Worm (Caenorhabditis elegans) whole organism, young adult: ENCODE data around the gene col-126.
"Not testable (repeated sequence)": the region's sequence is repeated elsewhere in the genome, so short reads cannot be mapped to it uniquely, and the experiment has no call there.

ENCODE experiments used
- B0261.1 ChIP-seq: sonication (generic microtip); optimal IDR thresholded peaks from 2 replicates; lab custom pipeline; 2016; ENCODE audit warnings: mild to moderate bottlenecking, missing genetic modification characterization, moderate library complexity, missing compliant biosample characterization
- C06A6.2 ChIP-seq: fragments of 200-800 bp; sonication (Bioruptor generic); conservative IDR thresholded peaks from 2 replicates; pipeline ENCODE4 v1.3.6; 2022; ENCODE audit warnings: missing genetic modification characterization, missing compliant biosample characterization
- D2030.7 ChIP-seq: fragments of 200-800 bp; sonication (Bioruptor generic); IDR thresholded peaks from 2 replicates; pipeline ENCODE4 v1.3.6; 2022; ENCODE audit warnings: missing genetic modification reagents, missing genetic modification characterization, missing compliant biosample characterization
- F10E7.11 ChIP-seq: sonication (generic microtip); optimal IDR thresholded peaks from 2 replicates; lab custom pipeline; 2017; ENCODE audit warnings: mild to moderate bottlenecking, missing genetic modification characterization, moderate library complexity, missing compliant biosample characterization
- F22D6.2 ChIP-seq: sonication (generic microtip); optimal IDR thresholded peaks from 2 replicates; lab custom pipeline; 2016; ENCODE audit warnings: mild to moderate bottlenecking, missing genetic modification characterization, missing compliant biosample characterization
- F23B12.7 ChIP-seq: sonication (generic microtip); optimal IDR thresholded peaks from 2 replicates; lab custom pipeline; 2017; ENCODE audit warnings: missing genetic modification characterization, mild to moderate bottlenecking, missing compliant biosample characterization, antibody characterized with exemption, moderate library complexity; ENCODE audit not compliant: insufficient read depth
- F49E8.2 ChIP-seq: sonication (generic microtip); optimal IDR thresholded peaks from 3 replicates; lab custom pipeline; 2017; ENCODE audit warnings: missing genetic modification characterization, mild to moderate bottlenecking, missing compliant biosample characterization, antibody characterized with exemption, moderate library complexity; ENCODE audit not compliant: insufficient read depth
- F57C9.4 ChIP-seq: sonication (generic microtip); optimal IDR thresholded peaks from 2 replicates; lab custom pipeline; 2017; ENCODE audit warnings: mild to moderate bottlenecking, missing genetic modification characterization, missing compliant biosample characterization
- T26A5.8 ChIP-seq: sonication (generic microtip); optimal IDR thresholded peaks from 2 replicates; lab custom pipeline; 2016; ENCODE audit warnings: missing genetic modification characterization, missing compliant biosample characterization
- aptf-2 ChIP-seq: fragments of 200-800 bp; sonication (Bioruptor generic); conservative IDR thresholded peaks from 2 replicates; pipeline ENCODE4 v1.3.6; 2022; ENCODE audit warnings: missing genetic modification reagents, missing genetic modification characterization, missing compliant biosample characterization
- attf-3 ChIP-seq: fragments of 200-800 bp; sonication (Bioruptor generic); conservative IDR thresholded peaks from 2 replicates; pipeline ENCODE4 v1.3.6; 2022; ENCODE audit warnings: missing genetic modification reagents, missing genetic modification characterization, missing compliant biosample characterization
- ccch-3 ChIP-seq: fragments of 200-800 bp; sonication (Bioruptor generic); optimal IDR thresholded peaks from 2 replicates; lab custom pipeline; 2018; ENCODE audit warnings: mild to moderate bottlenecking, missing genetic modification characterization, missing compliant biosample characterization
- ceh-58 ChIP-seq: fragments of 200-800 bp; sonication (Bioruptor generic); IDR thresholded peaks from 2 replicates; pipeline ENCODE4 v1.3.6; 2022; ENCODE audit warnings: missing genetic modification characterization, missing compliant biosample characterization
- ceh-79 ChIP-seq: sonication (generic microtip); optimal IDR thresholded peaks from 2 replicates; lab custom pipeline; 2017; ENCODE audit warnings: mild to moderate bottlenecking, missing genetic modification characterization, missing compliant biosample characterization
- dox-1 ChIP-seq: fragments of 200-800 bp; sonication (Bioruptor generic); IDR thresholded peaks from 2 replicates; pipeline ENCODE4 v1.3.6; 2022; ENCODE audit warnings: missing genetic modification reagents, missing genetic modification characterization, missing compliant biosample characterization
- efl-1 ChIP-seq: fragments of 150-350 bp; optimal IDR thresholded peaks from 2 replicates; lab custom pipeline; 2014; ENCODE audit warnings: missing biosample characterization, missing genetic modification reagents, missing genetic modification characterization
- egl-18 ChIP-seq: fragments of 200-800 bp; sonication (Bioruptor generic); IDR thresholded peaks from 2 replicates; pipeline ENCODE4 v1.3.6; 2022; ENCODE audit warnings: missing genetic modification reagents, missing genetic modification characterization, missing compliant biosample characterization
- ets-4 ChIP-seq: fragments of 200-800 bp; sonication (Bioruptor generic); optimal IDR thresholded peaks from 2 replicates; lab custom pipeline; 2018; ENCODE audit warnings: mild to moderate bottlenecking, missing genetic modification characterization, missing compliant biosample characterization
- fkh-3 ChIP-seq: sonication (generic microtip); optimal IDR thresholded peaks from 2 replicates; lab custom pipeline; 2016; ENCODE audit warnings: mild to moderate bottlenecking, missing genetic modification characterization, missing compliant biosample characterization
- gei-17 ChIP-seq: fragments of 200-800 bp; sonication (Bioruptor generic); optimal IDR thresholded peaks from 2 replicates; lab custom pipeline; 2018; ENCODE audit warnings: mild to moderate bottlenecking, missing genetic modification characterization, missing compliant biosample characterization
- him-1 ChIP-seq: sonication (generic microtip); optimal IDR thresholded peaks from 2 replicates; lab custom pipeline; 2016; ENCODE audit warnings: missing genotype, missing genetic modification reagents, missing genetic modification characterization, missing compliant biosample characterization
- let-526 ChIP-seq: fragments of 200-800 bp; sonication (Bioruptor generic); IDR thresholded peaks from 2 replicates; pipeline ENCODE4 v1.3.6; 2022; ENCODE audit warnings: missing genetic modification reagents, missing genetic modification characterization, missing compliant biosample characterization
- let-607 ChIP-seq, 2 experiments: fragments of 200-800 bp in 1 of 2; sonication (Bioruptor generic) in 1 of 2; sonication (generic microtip) in 1 of 2; optimal IDR thresholded peaks; 2 replicates each; lab custom pipeline; 2016 to 2018; ENCODE audit warnings: mild to moderate bottlenecking in 2 of 2, missing compliant biosample characterization in 2 of 2, missing genetic modification characterization in 2 of 2, moderate library complexity in 2 of 2, missing genotype in 1 of 2
- lin-26 ChIP-seq: fragments of 200-800 bp; sonication (Bioruptor generic); IDR thresholded peaks from 2 replicates; pipeline ENCODE4 v1.3.6; 2022; ENCODE audit warnings: missing genetic modification reagents, missing genetic modification characterization, missing compliant biosample characterization
- lin-35 ChIP-seq, 3 experiments: fragments of 150-350 bp in 2 of 3; sonication (generic microtip) in 1 of 3; optimal IDR thresholded peaks; 2 replicates each; lab custom pipeline; 2014 to 2018; ENCODE audit warnings: missing biosample characterization in 3 of 3, missing genetic modification characterization in 3 of 3, missing genetic modification reagents in 3 of 3
- lin-54 ChIP-seq: fragments of 200-800 bp; sonication (Bioruptor generic); optimal IDR thresholded peaks from 2 replicates; lab custom pipeline; 2018; ENCODE audit warnings: mild to moderate bottlenecking, missing genetic modification characterization, missing compliant biosample characterization
- mcd-1 ChIP-seq: fragments of 200-800 bp; sonication (Bioruptor generic); IDR thresholded peaks from 2 replicates; pipeline ENCODE4 v1.3.6; 2022; ENCODE audit warnings: missing genetic modification reagents, missing genetic modification characterization, missing compliant biosample characterization
- nhr-120 ChIP-seq: fragments of 200-800 bp; sonication (Bioruptor generic); IDR thresholded peaks from 2 replicates; pipeline ENCODE4 v1.3.6; 2022; ENCODE audit warnings: missing genetic modification characterization, missing compliant biosample characterization
- nhr-80 ChIP-seq: sonication (generic microtip); optimal IDR thresholded peaks from 2 replicates; lab custom pipeline; 2016; ENCODE audit warnings: missing genetic modification characterization, missing compliant biosample characterization
- pbrm-1 ChIP-seq: fragments of 200-800 bp; sonication (Bioruptor generic); IDR thresholded peaks from 2 replicates; pipeline ENCODE4 v1.3.6; 2022; ENCODE audit warnings: missing genetic modification reagents, missing genetic modification characterization, missing compliant biosample characterization
- pha-4 ChIP-seq: fragments of 150-350 bp; sonication (generic microtip); optimal IDR thresholded peaks from 2 replicates; lab custom pipeline; 2014; ENCODE audit warnings: missing biosample characterization, missing genetic modification reagents, missing genetic modification characterization
- sdz-38 ChIP-seq: sonication (generic microtip); optimal IDR thresholded peaks from 2 replicates; lab custom pipeline; 2016; ENCODE audit warnings: missing genotype, missing genetic modification characterization, missing compliant biosample characterization
- snpc-1.3 ChIP-seq: sonication (generic microtip); optimal IDR thresholded peaks from 2 replicates; lab custom pipeline; 2017; ENCODE audit warnings: missing genetic modification characterization, mild to moderate bottlenecking, missing compliant biosample characterization, antibody characterized with exemption, moderate library complexity, missing genotype, missing genetic modification reagents; ENCODE audit not compliant: insufficient read depth
- unc-130 ChIP-seq: sonication (generic microtip); optimal IDR thresholded peaks from 2 replicates; lab custom pipeline; 2016; ENCODE audit warnings: missing genetic modification reagents, missing genetic modification characterization, missing compliant biosample characterization
- unc-62 ChIP-seq: fragments of 150-350 bp; optimal IDR thresholded peaks from 2 replicates; lab custom pipeline; 2014; ENCODE audit warnings: missing biosample characterization, missing genetic modification reagents, missing genetic modification characterization
- ztf-22 ChIP-seq: fragments of 200-800 bp; sonication (Bioruptor generic); optimal IDR thresholded peaks from 2 replicates; lab custom pipeline; 2018; ENCODE audit warnings: mild to moderate bottlenecking, missing genetic modification characterization, moderate library complexity, missing compliant biosample characterization

col-126 gene

ce11 chrIV:11247434-11247833, 15.8 kb upstream of the col-126 start:
- TF ChIP-seq aptf-2 (GFP tag; lab: Robert Waterston, UW) = no peak
- TF ChIP-seq pbrm-1 (GFP tag; lab: Robert Waterston, UW) = no peak
- TF ChIP-seq C06A6.2 (GFP tag; lab: Robert Waterston, UW) = no peak
- no peak for TF ChIP-seq ceh-58 (GFP tag; lab: Robert Waterston, UW)
- no peak for TF ChIP-seq lin-26 (GFP tag; lab: Robert Waterston, UW)
- no peak for TF ChIP-seq lin-35 (GFP tag; optimal IDR thresholded peaks at IDR 0.05; lab: Kevin White, UChicago)
- TF ChIP-seq ztf-22 (GFP tag; lab: Kevin White, UChicago) = no peak
- TF ChIP-seq T26A5.8 (tag; lab: Kevin White, UChicago) = no peak
- no peak for TF ChIP-seq mcd-1 (GFP tag; lab: Robert Waterston, UW)

ce11 chrIV:11248031-11248631, 15.1 kb upstream of the col-126 start, which contains the start of gene C05C12.4:
Gene C05C12.4 (minus strand): TSS chrIV:11248081.
- peak in 1 of 2 experiments; percentile 20 for TF ChIP-seq let-607 (tag; optimal IDR thresholded peaks at IDR 0.05; lab: Kevin White, UChicago)
- TF ChIP-seq ceh-79 (tag; lab: Kevin White, UChicago) = no peak
- TF ChIP-seq pha-4 (tag; lab: Kevin White, UChicago) = peak; percentile 4
- TF ChIP-seq nhr-80 (tag; lab: Kevin White, UChicago) = peak; percentile 35

- not testable (repeated sequence) for TF ChIP-seq him-1 (tag; lab: Kevin White, UChicago); lin-54; T26A5.8 (tag; lab: Kevin White, UChicago)
These were observed 9.5 kb upstream of the col-126 start, which contains the start of gene C05C12.1 for ce11 chrIV:11253689-11254088. Gene C05C12.1 (plus strand): TSS chrIV:11253989.

ce11 chrIV:11257476-11257875, 5.7 kb upstream of the col-126 start:
- TF ChIP-seq let-526 (GFP tag; lab: Robert Waterston, UW) (no peak), F22D6.2 (no peak), lin-26 (GFP tag; lab: Robert Waterston, UW) (no peak), gei-17 (GFP tag; lab: Kevin White, UChicago) (no peak), B0261.1 (tag; lab: Kevin White, UChicago) (no peak), efl-1 (GFP tag; lab: Kevin White, UChicago) (no peak), fkh-3 (tag; lab: Kevin White, UChicago) (no peak), nhr-80 (tag; lab: Kevin White, UChicago) (peak; percentile 95), ccch-3 (GFP tag; lab: Kevin White, UChicago) (no peak), sdz-38 (tag; lab: Kevin White, UChicago) (no peak), nhr-120 (GFP tag; lab: Robert Waterston, UW) (no peak), F57C9.4 (tag; lab: Kevin White, UChicago) (no peak), aptf-2 (GFP tag; lab: Robert Waterston, UW) (no peak), unc-130 (GFP tag; lab: Kevin White, UChicago) (no peak), egl-18 (GFP tag; lab: Robert Waterston, UW) (no peak), ets-4 (GFP tag; lab: Kevin White, UChicago) (peak; percentile 56), F49E8.2 (tag; lab: Kevin White, UChicago) (no peak), let-607 (tag; optimal IDR thresholded peaks at IDR 0.05; lab: Kevin White, UChicago) (no peak), F23B12.7 (tag; lab: Kevin White, UChicago) (no peak), F10E7.11 (tag; lab: Kevin White, UChicago) (no peak), D2030.7 (GFP tag; lab: Robert Waterston, UW) (no peak), snpc-1.3 (tag; lab: Kevin White, UChicago) (no peak), dox-1 (GFP tag; lab: Robert Waterston, UW) (peak; percentile 57), unc-62 (GFP tag; lab: Kevin White, UChicago) (no peak), attf-3 (GFP tag; lab: Robert Waterston, UW) (no peak)
